Fruit fly (Drosophila melanogaster) whole organism, wandering third instar larva: ENCODE measurements around the gene mamo.

Experiments
- Abd-B ChIP-seq: fragments of >200 bp; optimal IDR thresholded peaks from 2 replicates; lab custom pipeline; 2017; ENCODE audit warnings: missing biosample characterization, missing genetic modification characterization
- GATAd ChIP-seq: sonication (Bioruptor generic); optimal IDR thresholded peaks from 2 replicates; lab custom pipeline; 2016; ENCODE audit warnings: missing biosample characterization, missing genetic modification characterization
- Hr78 ChIP-seq: fragments of >200 bp; optimal IDR thresholded peaks from 2 replicates; lab custom pipeline; 2017; ENCODE audit warnings: missing biosample characterization, missing genetic modification characterization
- Hr83 ChIP-seq: fragments of 200-300 bp; sonication (Bioruptor generic); optimal IDR thresholded peaks from 2 replicates; lab custom pipeline; 2016; ENCODE audit warnings: missing biosample characterization, mild to moderate bottlenecking, missing genetic modification characterization, moderate library complexity; ENCODE audit not compliant: poor library complexity, severe bottlenecking
- Jra ChIP-seq: sonication (Bioruptor generic); optimal IDR thresholded peaks from 2 replicates; lab custom pipeline; 2016; ENCODE audit warnings: missing biosample characterization, missing genetic modification characterization
- Mio ChIP-seq: sonication (Bioruptor generic); optimal IDR thresholded peaks from 2 replicates; lab custom pipeline; 2016; ENCODE audit warnings: missing biosample characterization, missing genetic modification characterization
- br ChIP-seq: fragments of 200-800 bp; sonication (Bioruptor generic); optimal IDR thresholded peaks from 2 replicates; lab custom pipeline; 2016; ENCODE audit warnings: missing biosample characterization, missing genetic modification characterization
- dmrt93B ChIP-seq: fragments of 200-800 bp; sonication (Bioruptor generic); optimal IDR thresholded peaks from 2 replicates; lab custom pipeline; 2018; ENCODE audit warnings: missing biosample characterization, mild to moderate bottlenecking, missing genetic modification characterization
- h ChIP-seq: fragments of 200-800 bp; sonication (Bioruptor generic); optimal IDR thresholded peaks from 3 replicates; lab custom pipeline; 2016; ENCODE audit warnings: missing biosample characterization, mild to moderate bottlenecking, missing genetic modification characterization
- lola ChIP-seq: fragments of >200 bp; optimal IDR thresholded peaks from 2 replicates; lab custom pipeline; 2017; ENCODE audit warnings: missing biosample characterization, missing genetic modification characterization
- pan ChIP-seq: fragments of >200 bp; optimal IDR thresholded peaks from 2 replicates; lab custom pipeline; 2017
- psq ChIP-seq: fragments of 200-800 bp; sonication (Bioruptor generic); optimal IDR thresholded peaks from 3 replicates; lab custom pipeline; 2017; ENCODE audit warnings: missing biosample characterization, mild to moderate bottlenecking, missing genetic modification characterization, moderate library complexity
- rgr ChIP-seq: fragments of 200-800 bp; sonication (Bioruptor generic); optimal IDR thresholded peaks from 3 replicates; lab custom pipeline; 2016; ENCODE audit warnings: missing biosample characterization, mild to moderate bottlenecking, missing genetic modification characterization

- TF ChIP-seq GATAd (no peak), rgr (no peak), pan (lab: Kevin White, UChicago) (no peak), h (GFP tag; lab: Kevin White, UChicago) (no peak), br (no peak), dmrt93B (GFP tag; lab: Kevin White, UChicago) (no peak), Abd-B (GFP tag; lab: Kevin White, UChicago) (no peak), Mio (GFP tag; lab: Kevin White, UChicago) (no peak), psq (GFP tag; lab: Kevin White, UChicago) (no peak), Hr83 (GFP tag; lab: Kevin White, UChicago) (no peak), Jra (GFP tag; lab: Kevin White, UChicago) (no peak), Hr78 (no peak), lola (no peak)
These were observed 54.8 kb downstream of the mamo start for dm6 chrX:13935563-13935962.
